Worm (Caenorhabditis elegans) whole organism, L4 larva: ENCODE results near the gene mrpl-11.

Experiments used
- F37D6.2 ChIP-seq: sonication (generic microtip); optimal IDR thresholded peaks from 2 replicates; lab custom pipeline; 2016; ENCODE audit warnings: mild to moderate bottlenecking, missing genetic modification characterization, missing compliant biosample characterization
- F49E8.2 ChIP-seq: sonication (generic microtip); optimal IDR thresholded peaks from 2 replicates; lab custom pipeline; 2016; ENCODE audit warnings: missing compliant biosample characterization, mild to moderate bottlenecking, missing genetic modification characterization, borderline replicate concordance
- T20F7.1 ChIP-seq: fragments of 200-800 bp; sonication (Bioruptor generic); optimal IDR thresholded peaks from 2 replicates; lab custom pipeline; 2018; ENCODE audit warnings: mild to moderate bottlenecking, missing genetic modification characterization, missing compliant biosample characterization
- T26A8.4 ChIP-seq: fragments of 200-800 bp; sonication (Bioruptor generic); IDR thresholded peaks from 2 replicates; pipeline ENCODE4 v1.3.6; 2022; ENCODE audit warnings: missing genetic modification characterization, missing compliant biosample characterization
- ZK337.2 ChIP-seq: fragments of 200-800 bp; sonication (Bioruptor generic); IDR thresholded peaks from 2 replicates; pipeline ENCODE4 v1.3.6; 2022; ENCODE audit warnings: missing genetic modification reagents, missing genetic modification characterization, missing compliant biosample characterization
- aha-1 ChIP-seq: fragments of 150-350 bp; peaks from one replicate; lab custom pipeline; 2014; ENCODE audit warnings: missing biosample characterization, missing genetic modification characterization
- ceh-20 ChIP-seq: fragments of 200-800 bp; sonication (Bioruptor generic); IDR thresholded peaks from 2 replicates; pipeline ENCODE4 v1.3.6; 2022; ENCODE audit warnings: missing genetic modification reagents, missing genetic modification characterization, missing compliant biosample characterization
- ceh-28 ChIP-seq: fragments of 150-350 bp; optimal IDR thresholded peaks from 2 replicates; lab custom pipeline; 2014; ENCODE audit warnings: missing biosample characterization, missing genetic modification reagents, missing genetic modification characterization
- ceh-44 ChIP-seq: fragments of 200-800 bp; sonication (Bioruptor generic); IDR thresholded peaks from 2 replicates; pipeline ENCODE4 v1.3.6; 2022; ENCODE audit warnings: missing genetic modification reagents, missing genetic modification characterization, missing compliant biosample characterization
- ceh-82 ChIP-seq: sonication (generic microtip); optimal IDR thresholded peaks from 2 replicates; lab custom pipeline; 2017; ENCODE audit warnings: missing biosample characterization, missing genetic modification characterization
- ces-1 ChIP-seq: fragments of 150-350 bp; sonication (generic microtip); optimal IDR thresholded peaks from 4 replicates; lab custom pipeline; 2014; ENCODE audit warnings: missing biosample characterization, missing genetic modification reagents, missing genetic modification characterization
- cey-2 ChIP-seq: sonication (generic microtip); optimal IDR thresholded peaks from 3 replicates; lab custom pipeline; 2017; ENCODE audit warnings: missing genetic modification characterization, mild to moderate bottlenecking, missing compliant biosample characterization, antibody characterized with exemption, borderline replicate concordance; ENCODE audit not compliant: insufficient read depth
- daf-16 ChIP-seq, 3 experiments: sonication (generic microtip); optimal IDR thresholded peaks; 2 replicates each; lab custom pipeline; 2016 to 2017; ENCODE audit warnings: missing genetic modification characterization in 3 of 3, missing genetic modification reagents in 3 of 3, mild to moderate bottlenecking in 2 of 3, missing compliant biosample characterization in 2 of 3, missing biosample characterization in 1 of 3, moderate library complexity in 1 of 3
- dmd-6 ChIP-seq: fragments of 200-800 bp; sonication (Bioruptor generic); IDR thresholded peaks from 2 replicates; pipeline ENCODE4 v1.3.6; 2022; ENCODE audit warnings: missing genetic modification reagents, missing genetic modification characterization, missing compliant biosample characterization
- dmd-8 ChIP-seq: fragments of 200-800 bp; sonication (Bioruptor generic); IDR thresholded peaks from 2 replicates; pipeline ENCODE4 v1.3.6; 2022; ENCODE audit warnings: missing genetic modification characterization, missing compliant biosample characterization
- duxl-1 ChIP-seq: sonication (generic microtip); optimal IDR thresholded peaks from 2 replicates; lab custom pipeline; 2016; ENCODE audit warnings: mild to moderate bottlenecking, missing genetic modification characterization, moderate library complexity, missing compliant biosample characterization; ENCODE audit not compliant: poor library complexity
- egl-27 ChIP-seq: sonication (generic microtip); optimal IDR thresholded peaks from 3 replicates; lab custom pipeline; 2017; ENCODE audit warnings: missing biosample characterization, missing genetic modification reagents, missing genetic modification characterization
- fkh-10 ChIP-seq: fragments of 150-350 bp; optimal IDR thresholded peaks from 2 replicates; lab custom pipeline; 2014; ENCODE audit warnings: missing biosample characterization, missing genetic modification reagents, missing genetic modification characterization
- hif-1 ChIP-seq, 2 experiments: sonication (generic microtip); optimal IDR thresholded peaks; 2 replicates each; lab custom pipeline; 2016 to 2017; ENCODE audit warnings: missing compliant biosample characterization in 2 of 2, missing genetic modification characterization in 2 of 2, missing genetic modification reagents in 2 of 2, missing genotype in 2 of 2, mild to moderate bottlenecking in 1 of 2
- hlh-11 ChIP-seq: fragments of 200-800 bp; sonication (Bioruptor generic); optimal IDR thresholded peaks from 2 replicates; lab custom pipeline; 2018; ENCODE audit warnings: mild to moderate bottlenecking, missing genetic modification characterization, missing compliant biosample characterization
- hlh-30 ChIP-seq: sonication (generic microtip); optimal IDR thresholded peaks from 2 replicates; lab custom pipeline; 2017; ENCODE audit warnings: antibody characterized with exemption, mild to moderate bottlenecking, missing genetic modification characterization, missing compliant biosample characterization; ENCODE audit not compliant: insufficient read depth
- jun-1 ChIP-seq: fragments of 150-350 bp; optimal IDR thresholded peaks from 2 replicates; lab custom pipeline; 2014; ENCODE audit warnings: missing biosample characterization, missing genetic modification reagents, missing genetic modification characterization
- lin-1 ChIP-seq: fragments of 200-800 bp; sonication (Bioruptor generic); IDR thresholded peaks from 2 replicates; pipeline ENCODE4 v1.3.6; 2022; ENCODE audit warnings: missing genetic modification reagents, missing genetic modification characterization, missing compliant biosample characterization
- lin-13 ChIP-seq: fragments of 150-350 bp; optimal IDR thresholded peaks from 2 replicates; lab custom pipeline; 2014; ENCODE audit warnings: missing biosample characterization, missing genetic modification reagents, missing genetic modification characterization
- lin-15B ChIP-seq: fragments of 150-350 bp; sonication (generic microtip); optimal IDR thresholded peaks from 3 replicates; lab custom pipeline; 2014; ENCODE audit warnings: missing biosample characterization, missing genetic modification characterization
- lin-38 ChIP-seq: fragments of 200-800 bp; sonication (Bioruptor generic); IDR thresholded peaks from 2 replicates; pipeline ENCODE4 v1.3.6; 2022; ENCODE audit warnings: missing genetic modification reagents, missing genetic modification characterization, missing compliant biosample characterization
- lsy-2 ChIP-seq, 2 experiments: fragments of 150-350 bp in 1 of 2; sonication (generic microtip) in 1 of 2; optimal IDR thresholded peaks; 2 replicates each; lab custom pipeline; 2014 to 2017; ENCODE audit warnings: missing biosample characterization in 2 of 2, missing genetic modification characterization in 2 of 2
- madf-9 ChIP-seq: fragments of 200-800 bp; sonication (Bioruptor generic); conservative IDR thresholded peaks from 2 replicates; pipeline ENCODE4 v1.3.6; 2022; ENCODE audit warnings: missing genetic modification reagents, missing genetic modification characterization, missing compliant biosample characterization
- mep-1 ChIP-seq: fragments of 150-350 bp; sonication (generic microtip); optimal IDR thresholded peaks from 3 replicates; lab custom pipeline; 2014; ENCODE audit warnings: missing biosample characterization, missing genetic modification characterization
- mes-2 ChIP-seq: sonication (generic microtip); optimal IDR thresholded peaks from 2 replicates; lab custom pipeline; 2016; ENCODE audit warnings: missing genotype, mild to moderate bottlenecking, missing genetic modification characterization, missing compliant biosample characterization; ENCODE audit not compliant: poor library complexity, severe bottlenecking
- mxl-2 ChIP-seq: fragments of 200-800 bp; sonication (Bioruptor generic); conservative IDR thresholded peaks from 2 replicates; pipeline ENCODE4 v1.3.6; 2022; ENCODE audit warnings: missing genetic modification reagents, missing genetic modification characterization, missing compliant biosample characterization
- nhr-10 ChIP-seq: fragments of 150-350 bp; optimal IDR thresholded peaks from 2 replicates; lab custom pipeline; 2014; ENCODE audit warnings: missing biosample characterization, missing genetic modification characterization
- nhr-102 ChIP-seq: sonication (generic microtip); optimal IDR thresholded peaks from 2 replicates; lab custom pipeline; 2016; ENCODE audit warnings: mild to moderate bottlenecking, missing genetic modification characterization, moderate library complexity, missing compliant biosample characterization
- nhr-237 ChIP-seq: sonication (generic microtip); optimal IDR thresholded peaks from 2 replicates; lab custom pipeline; 2017; ENCODE audit warnings: missing biosample characterization, missing genetic modification characterization
- nhr-6 ChIP-seq: fragments of 150-350 bp; optimal IDR thresholded peaks from 2 replicates; lab custom pipeline; 2014; ENCODE audit warnings: missing biosample characterization, missing genetic modification characterization
- nhr-77 ChIP-seq: fragments of 150-350 bp; optimal IDR thresholded peaks from 2 replicates; lab custom pipeline; 2014; ENCODE audit warnings: missing biosample characterization, missing genetic modification characterization
- php-3 ChIP-seq: fragments of 200-800 bp; sonication (Bioruptor generic); IDR thresholded peaks from 2 replicates; pipeline ENCODE4 v1.3.6; 2022; ENCODE audit warnings: missing genetic modification reagents, missing genetic modification characterization, missing compliant biosample characterization
- pqm-1 ChIP-seq: sonication (generic microtip); optimal IDR thresholded peaks from 2 replicates; lab custom pipeline; 2017; ENCODE audit warnings: missing biosample characterization, missing genetic modification characterization
- rbr-2 ChIP-seq: sonication (generic microtip); optimal IDR thresholded peaks from 2 replicates; lab custom pipeline; 2016; ENCODE audit warnings: missing genotype, missing genetic modification characterization, missing compliant biosample characterization
- set-16 ChIP-seq: fragments of 200-800 bp; sonication (Bioruptor generic); IDR thresholded peaks from 2 replicates; pipeline ENCODE4 v1.3.6; 2022; ENCODE audit warnings: missing genetic modification reagents, missing genetic modification characterization, missing compliant biosample characterization
- snpc-1.2 ChIP-seq: fragments of 200-800 bp; sonication (Bioruptor generic); IDR thresholded peaks from 2 replicates; pipeline ENCODE4 v1.3.6; 2022; ENCODE audit warnings: missing genetic modification reagents, missing genetic modification characterization, missing compliant biosample characterization
- snpc-4 ChIP-seq: fragments of 150-350 bp; optimal IDR thresholded peaks from 2 replicates; lab custom pipeline; 2014; ENCODE audit warnings: missing biosample characterization, missing genetic modification characterization
- zag-1 ChIP-seq: fragments of 150-350 bp; optimal IDR thresholded peaks from 2 replicates; lab custom pipeline; 2014; ENCODE audit warnings: missing biosample characterization, missing genetic modification characterization
- zip-11 ChIP-seq: fragments of 200-800 bp; sonication (Bioruptor generic); IDR thresholded peaks from 2 replicates; pipeline ENCODE4 v1.3.6; 2022; ENCODE audit warnings: missing genetic modification characterization, missing compliant biosample characterization
- zip-2 ChIP-seq: fragments of 150-350 bp; optimal IDR thresholded peaks from 2 replicates; lab custom pipeline; 2014; ENCODE audit warnings: missing biosample characterization, missing genetic modification characterization
- ztf-7 ChIP-seq: fragments of 150-350 bp; optimal IDR thresholded peaks from 2 replicates; lab custom pipeline; 2014; ENCODE audit warnings: missing biosample characterization, missing genetic modification characterization

Gene mrpl-11

DNA sequence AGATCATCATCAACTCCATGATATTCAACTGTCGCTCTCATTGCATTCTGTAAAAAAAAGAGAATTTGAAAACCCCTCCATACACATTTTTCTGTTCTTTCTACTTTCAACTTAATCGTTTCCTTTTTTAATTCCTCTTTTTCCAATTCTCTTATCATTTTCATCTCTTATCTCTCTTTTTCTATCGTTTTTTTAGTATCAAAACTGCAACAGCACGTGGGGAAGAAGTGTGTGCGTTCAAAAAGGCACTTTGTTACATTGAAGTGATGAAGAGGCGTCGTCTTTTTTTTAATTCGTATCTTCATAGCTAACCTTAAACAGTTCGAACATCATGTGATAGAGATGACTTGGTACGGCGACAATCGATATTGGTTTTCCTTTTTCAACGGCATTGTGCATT lies 21.7 kb downstream of the mrpl-11 start (continued):
- no peak for TF ChIP-seq ZK337.2 (GFP tag; lab: Robert Waterston, UW)
- TF ChIP-seq lin-13: peak; percentile 20
- peak; percentile 35 for TF ChIP-seq nhr-102
- peak; percentile 84 for TF ChIP-seq aha-1 (tag; lab: Kevin White, UChicago)
- TF ChIP-seq zip-11 (GFP tag; lab: Robert Waterston, UW): no peak
- no peak for TF ChIP-seq duxl-1 (tag; lab: Kevin White, UChicago)
- no peak for TF ChIP-seq F49E8.2 (tag; lab: Kevin White, UChicago)
- TF ChIP-seq php-3 (GFP tag; lab: Robert Waterston, UW): peak; percentile 83
- TF ChIP-seq lin-1: peak; percentile 77

- TF ChIP-seq egl-27 (tag; lab: Kevin White, UChicago) (no peak), mxl-2 (no peak), dmd-6 (0 out of 2 replicates have a peak, but pooled peaks have one; percentile 9), ceh-20 (GFP tag; lab: Robert Waterston, UW) (0 out of 2 replicates have a peak, but pooled peaks have one; percentile 9), hlh-30 (peak; percentile 21), cey-2 (no peak), aha-1 (tag; lab: Kevin White, UChicago) (peak; percentile 67), snpc-1.2 (GFP tag; lab: Robert Waterston, UW) (no peak), lin-38 (GFP tag; lab: Robert Waterston, UW) (0 out of 2 replicates have a peak, but pooled peaks have one; percentile 10), nhr-237 (tag; lab: Kevin White, UChicago) (no peak), hlh-11 (tag; lab: Kevin White, UChicago) (peak; percentile 47), mes-2 (tag; lab: Kevin White, UChicago) (peak; percentile 49), jun-1 (tag; lab: Kevin White, UChicago) (no peak), T20F7.1 (no peak), mep-1 (tag; lab: Kevin White, UChicago) (peak; percentile 15), nhr-6 (tag; lab: Kevin White, UChicago) (no peak), ces-1 (GFP tag; lab: Kevin White, UChicago) (no peak), nhr-10 (tag; lab: Kevin White, UChicago) (no peak), hif-1 (tag; optimal IDR thresholded peaks at IDR 0.05; lab: Kevin White, UChicago) (no peak), ceh-28 (tag; lab: Kevin White, UChicago) (no peak), snpc-4 (no peak), duxl-1 (tag; lab: Kevin White, UChicago) (no peak), pqm-1 (tag; lab: Kevin White, UChicago) (no peak)
Observed at ce11 chrIII:8739786-8740185, 22.3 kb downstream of the mrpl-11 start.

ce11 chrIII:8741276-8741860 lies 23.9 kb downstream of the mrpl-11 start, which contains the start of gene pdhk-2:
TSS of gene pdhk-2 (minus strand) at chrIII:8741412.
- TF ChIP-seq ceh-82 (tag; lab: Kevin White, UChicago) (no peak), lin-13 (peak; percentile 82), lsy-2 (tag; optimal IDR thresholded peaks at IDR 0.05; lab: Kevin White, UChicago) (peak; percentile 68 to 95), rbr-2 (tag; lab: Kevin White, UChicago) (peak; percentile 90), ceh-44 (GFP tag; lab: Robert Waterston, UW) (0 out of 2 replicates have a peak, but pooled peaks have one; percentile 43), lin-1 (peak; percentile 55; the same call in 1 of the 2 replicates), fkh-10 (GFP tag; lab: Kevin White, UChicago) (peak; percentile 59), daf-16 (GFP tag; optimal IDR thresholded peaks at IDR 0.05; lab: Kevin White, UChicago) (peak in 1 of 2 experiments; percentile 74), daf-16 (tag; optimal IDR thresholded peaks at IDR 0.05; lab: Kevin White, UChicago) (peak; percentile 68), ztf-7 (tag; lab: Kevin White, UChicago) (peak; percentile 78), F37D6.2 (tag; lab: Kevin White, UChicago) (peak; percentile 88), lin-15B (tag; lab: Kevin White, UChicago) (peak; percentile 33), nhr-77 (tag; lab: Kevin White, UChicago) (peak; percentile 73), mep-1 (tag; lab: Kevin White, UChicago) (peak; percentile 96), T26A8.4 (GFP tag; lab: Robert Waterston, UW) (peak; percentile 93), dmd-8 (GFP tag; lab: Robert Waterston, UW) (peak; percentile 61; the same call in 1 of the 2 replicates), nhr-10 (tag; lab: Kevin White, UChicago) (no peak), madf-9 (GFP tag; lab: Robert Waterston, UW) (peak; percentile 72), zip-2 (peak; percentile 65), egl-27 (tag; lab: Kevin White, UChicago) (no peak), nhr-102 (peak; percentile 91), set-16 (GFP tag; lab: Robert Waterston, UW) (peak; percentile 49; the same call in 1 of the 2 replicates), zag-1 (tag; lab: Kevin White, UChicago) (no peak), aha-1 (tag; lab: Kevin White, UChicago) (peak; percentile 92)
